Worm (Caenorhabditis elegans) whole organism, early embryonic: ENCODE results near the gene riok-3.

ENCODE experiments used
- F13C5.2 ChIP-seq: sonication (generic microtip); optimal IDR thresholded peaks from 2 replicates; lab custom pipeline; 2017; ENCODE audit warnings: mild to moderate bottlenecking, missing genetic modification characterization, inconsistent platforms, missing compliant biosample characterization
- ama-1 ChIP-seq: fragments of 150-350 bp; optimal IDR thresholded peaks from 2 replicates; lab custom pipeline; 2014
- flt-1 ChIP-seq: fragments of 200-800 bp; sonication (Bioruptor generic); IDR thresholded peaks from 2 replicates; pipeline ENCODE4 v1.3.6; 2022; ENCODE audit warnings: missing genetic modification characterization, missing compliant biosample characterization
- hmg-4 ChIP-seq: fragments of 200-800 bp; sonication (Bioruptor generic); optimal IDR thresholded peaks from 2 replicates; lab custom pipeline; 2018; ENCODE audit warnings: mild to moderate bottlenecking, missing genetic modification characterization, missing compliant biosample characterization
- hnd-1 ChIP-seq: sonication (generic microtip); optimal IDR thresholded peaks from 2 replicates; lab custom pipeline; 2016; ENCODE audit warnings: missing genetic modification characterization, missing compliant biosample characterization
- sea-1 ChIP-seq: fragments of 200-800 bp; sonication (Bioruptor generic); conservative IDR thresholded peaks from 2 replicates; pipeline ENCODE4 v1.3.6; 2022; ENCODE audit warnings: missing genetic modification characterization, missing compliant biosample characterization

DNA sequence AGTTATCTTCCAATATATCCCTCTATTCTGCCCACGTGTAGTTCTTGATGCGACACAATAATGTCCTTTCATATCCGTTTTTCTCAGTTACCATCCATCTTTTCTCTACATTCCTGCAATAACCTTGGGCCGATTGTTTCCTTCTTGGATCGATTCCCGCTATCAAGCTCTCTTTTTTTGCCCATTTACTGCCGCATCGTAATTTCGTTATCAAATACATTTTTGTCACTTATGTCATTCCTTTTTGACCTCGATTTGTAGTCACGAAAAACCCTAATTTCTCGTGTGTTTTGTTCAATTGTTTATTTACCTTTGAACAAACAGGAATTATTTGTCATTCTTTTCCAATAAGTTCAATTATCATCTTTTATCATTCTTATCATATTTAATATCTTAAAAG is 45.1 kb upstream of the riok-3 start:
- TF ChIP-seq ama-1 (lab: Kevin White, UChicago) = no peak
- TF ChIP-seq hnd-1 (tag; lab: Kevin White, UChicago) = no peak
- TF ChIP-seq flt-1 (GFP tag; lab: Robert Waterston, UW) = no peak
- no peak for TF ChIP-seq sea-1 (GFP tag; lab: Robert Waterston, UW)
- TF ChIP-seq hmg-4 = no peak
- TF ChIP-seq F13C5.2 (tag; lab: Kevin White, UChicago) = no peak
